Worm (Caenorhabditis elegans) whole organism, midembryonic: ENCODE results near the gene drl-1.

Experiments
- T22C8.4 ChIP-seq: fragments of 200-800 bp; sonication (Bioruptor generic); IDR thresholded peaks from 2 replicates; pipeline ENCODE4 v1.3.6; 2022; ENCODE audit warnings: missing genetic modification characterization, missing compliant biosample characterization
- cog-1 ChIP-seq: sonication (generic microtip); optimal IDR thresholded peaks from 2 replicates; lab custom pipeline; 2016; ENCODE audit warnings: missing genetic modification characterization, missing compliant biosample characterization
- flt-1 ChIP-seq: fragments of 200-800 bp; sonication (Bioruptor generic); IDR thresholded peaks from 2 replicates; pipeline ENCODE4 v1.3.6; 2022; ENCODE audit warnings: missing genetic modification characterization, missing compliant biosample characterization
- klf-2 ChIP-seq: fragments of 200-800 bp; sonication (Bioruptor generic); conservative IDR thresholded peaks from 2 replicates; pipeline ENCODE4 v1.3.6; 2022; ENCODE audit warnings: missing genetic modification reagents, missing genetic modification characterization, missing compliant biosample characterization
- ref-1 ChIP-seq: fragments of 200-800 bp; sonication (Bioruptor generic); conservative IDR thresholded peaks from 2 replicates; pipeline ENCODE4 v1.3.6; 2022; ENCODE audit warnings: missing genetic modification reagents, missing genetic modification characterization, missing compliant biosample characterization
- tab-1 ChIP-seq: fragments of 200-800 bp; sonication (Bioruptor generic); IDR thresholded peaks from 2 replicates; pipeline ENCODE4 v1.3.6; 2022; ENCODE audit warnings: missing genetic modification characterization, missing compliant biosample characterization

DNA sequence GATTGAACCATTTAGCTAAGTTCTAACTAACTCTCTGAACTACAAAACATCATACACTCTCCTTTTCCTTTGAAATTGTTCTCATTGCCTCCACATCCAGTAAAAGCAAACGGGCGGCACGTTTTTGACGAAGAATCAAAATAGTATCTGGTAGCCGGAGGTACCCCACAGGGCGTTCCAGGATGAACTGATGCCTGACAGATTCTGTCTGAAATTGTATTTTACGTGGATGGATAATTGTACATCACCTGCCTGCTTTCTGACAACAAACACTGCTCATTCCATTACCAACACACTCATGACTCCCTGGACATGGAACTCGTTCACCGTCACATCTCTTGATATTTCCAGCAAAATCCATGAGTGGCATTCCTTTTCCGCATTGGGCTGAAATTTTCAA is 34.5 kb upstream of the drl-1 start:
- TF ChIP-seq T22C8.4: no peak
- TF ChIP-seq cog-1: no peak
- no peak for TF ChIP-seq klf-2 (GFP tag; lab: Robert Waterston, UW)
- no peak for TF ChIP-seq flt-1
- TF ChIP-seq tab-1: no peak
- TF ChIP-seq ref-1 (GFP tag; lab: Robert Waterston, UW): no peak
